Worm (Caenorhabditis elegans): ENCODE measurements around the gene sri-61.
"Not testable (repeated sequence)": the region's sequence is repeated elsewhere in the genome, so short reads cannot be mapped to it uniquely, and the experiment has no call there.

- not testable (repeated sequence) for TF ChIP-seq nhr-28, egl-27 (tag; optimal IDR thresholded peaks at IDR 0.05)
Measured at ce11 chrII:2665081-2665480, 35.0 kb downstream of the sri-61 start, which contains the start of gene F22E5.2.

All from whole organism, L4 larva.